Worm (Caenorhabditis elegans) whole organism, young adult: Measurements from ENCODE around the gene T05A10.6.

Experiments used
- B0019.2 ChIP-seq: fragments of 200-800 bp; sonication (Bioruptor generic); conservative IDR thresholded peaks from 2 replicates; pipeline ENCODE4 v1.3.6; 2022; ENCODE audit warnings: missing genetic modification reagents, missing genetic modification characterization, missing compliant biosample characterization
- C17E4.6 ChIP-seq: fragments of 200-800 bp; sonication (Bioruptor generic); IDR thresholded peaks from 2 replicates; pipeline ENCODE4 v1.3.6; 2022; ENCODE audit warnings: missing genetic modification reagents, missing genetic modification characterization, missing compliant biosample characterization
- F10E7.11 ChIP-seq: sonication (generic microtip); optimal IDR thresholded peaks from 2 replicates; lab custom pipeline; 2017; ENCODE audit warnings: mild to moderate bottlenecking, missing genetic modification characterization, moderate library complexity, missing compliant biosample characterization
- F23B12.7 ChIP-seq: sonication (generic microtip); optimal IDR thresholded peaks from 2 replicates; lab custom pipeline; 2017; ENCODE audit warnings: missing genetic modification characterization, mild to moderate bottlenecking, missing compliant biosample characterization, antibody characterized with exemption, moderate library complexity; ENCODE audit not compliant: insufficient read depth
- F37B4.10 ChIP-seq: fragments of 200-800 bp; sonication (Bioruptor generic); IDR thresholded peaks from 2 replicates; pipeline ENCODE4 v1.3.6; 2022; ENCODE audit warnings: missing genetic modification characterization, missing compliant biosample characterization
- F57C9.4 ChIP-seq: sonication (generic microtip); optimal IDR thresholded peaks from 2 replicates; lab custom pipeline; 2017; ENCODE audit warnings: mild to moderate bottlenecking, missing genetic modification characterization, missing compliant biosample characterization
- ZK185.1 ChIP-seq: sonication (generic microtip); optimal IDR thresholded peaks from 2 replicates; lab custom pipeline; 2016; ENCODE audit warnings: mild to moderate bottlenecking, missing genetic modification characterization, missing compliant biosample characterization; ENCODE audit not compliant: poor library complexity, severe bottlenecking
- aptf-2 ChIP-seq: fragments of 200-800 bp; sonication (Bioruptor generic); conservative IDR thresholded peaks from 2 replicates; pipeline ENCODE4 v1.3.6; 2022; ENCODE audit warnings: missing genetic modification reagents, missing genetic modification characterization, missing compliant biosample characterization
- cebp-1 ChIP-seq, 2 experiments: fragments of 200-800 bp in 1 of 2; sonication (Bioruptor generic) in 1 of 2; sonication (generic microtip) in 1 of 2; IDR thresholded peaks in 1 of 2; optimal IDR thresholded peaks in 1 of 2; 2 replicates each; pipeline versions ENCODE4 v1.3.6 to Lab custom; 2017 to 2022; ENCODE audit warnings: missing compliant biosample characterization in 2 of 2, missing genetic modification characterization in 2 of 2, mild to moderate bottlenecking in 1 of 2, missing genetic modification reagents in 1 of 2, moderate library complexity in 1 of 2
- ceh-27 ChIP-seq: fragments of 200-800 bp; sonication (Bioruptor generic); optimal IDR thresholded peaks from 2 replicates; lab custom pipeline; 2018; ENCODE audit warnings: mild to moderate bottlenecking, missing genetic modification characterization, moderate library complexity, missing compliant biosample characterization
- chd-7 ChIP-seq: sonication (generic microtip); optimal IDR thresholded peaks from 2 replicates; lab custom pipeline; 2016; ENCODE audit warnings: mild to moderate bottlenecking, missing genetic modification characterization, moderate library complexity, missing compliant biosample characterization
- dpff-1 ChIP-seq: sonication (generic microtip); optimal IDR thresholded peaks from 2 replicates; lab custom pipeline; 2017; ENCODE audit warnings: mild to moderate bottlenecking, missing genetic modification characterization, missing compliant biosample characterization
- dpl-1 ChIP-seq: fragments of 150-350 bp; optimal IDR thresholded peaks from 2 replicates; lab custom pipeline; 2014; ENCODE audit warnings: missing biosample characterization, missing genetic modification reagents, missing genetic modification characterization
- efl-1 ChIP-seq: fragments of 150-350 bp; optimal IDR thresholded peaks from 2 replicates; lab custom pipeline; 2014; ENCODE audit warnings: missing biosample characterization, missing genetic modification reagents, missing genetic modification characterization
- egrh-3 ChIP-seq: fragments of 200-800 bp; sonication (Bioruptor generic); IDR thresholded peaks from 2 replicates; pipeline ENCODE4 v1.3.6; 2022; ENCODE audit warnings: missing genetic modification reagents, missing genetic modification characterization, missing compliant biosample characterization
- ekl-4 ChIP-seq: fragments of 200-800 bp; sonication (Bioruptor generic); IDR thresholded peaks from 2 replicates; pipeline ENCODE4 v1.3.6; 2022; ENCODE audit warnings: missing genetic modification reagents, missing genetic modification characterization, missing compliant biosample characterization
- fkh-3 ChIP-seq: sonication (generic microtip); optimal IDR thresholded peaks from 2 replicates; lab custom pipeline; 2016; ENCODE audit warnings: mild to moderate bottlenecking, missing genetic modification characterization, missing compliant biosample characterization
- gei-17 ChIP-seq: fragments of 200-800 bp; sonication (Bioruptor generic); optimal IDR thresholded peaks from 2 replicates; lab custom pipeline; 2018; ENCODE audit warnings: mild to moderate bottlenecking, missing genetic modification characterization, missing compliant biosample characterization
- hmg-1.2 ChIP-seq: fragments of 200-800 bp; sonication (Bioruptor generic); IDR thresholded peaks from 2 replicates; pipeline ENCODE4 v1.3.6; 2022; ENCODE audit warnings: missing genetic modification reagents, missing genetic modification characterization, missing compliant biosample characterization
- lsy-27 ChIP-seq: sonication (generic microtip); optimal IDR thresholded peaks from 2 replicates; lab custom pipeline; 2017; ENCODE audit warnings: missing genetic modification characterization, mild to moderate bottlenecking, missing compliant biosample characterization, antibody characterized with exemption, missing genotype, borderline replicate concordance; ENCODE audit not compliant: insufficient read depth
- madf-10 ChIP-seq: sonication (generic microtip); optimal IDR thresholded peaks from 2 replicates; lab custom pipeline; 2016; ENCODE audit warnings: mild to moderate bottlenecking, missing genetic modification characterization, missing compliant biosample characterization
- mxl-1 ChIP-seq: sonication (generic microtip); optimal IDR thresholded peaks from 2 replicates; lab custom pipeline; 2016; ENCODE audit warnings: missing genetic modification characterization, missing compliant biosample characterization
- nfya-1 ChIP-seq: sonication (generic microtip); optimal IDR thresholded peaks from 2 replicates; lab custom pipeline; 2017; ENCODE audit warnings: antibody characterized with exemption, missing compliant biosample characterization, missing genetic modification characterization, borderline replicate concordance; ENCODE audit not compliant: insufficient read depth
- nfyb-1 ChIP-seq: fragments of 200-800 bp; sonication (Bioruptor generic); IDR thresholded peaks from 2 replicates; pipeline ENCODE4 v1.3.6; 2022; ENCODE audit warnings: missing genetic modification reagents, missing genetic modification characterization, missing compliant biosample characterization
- nhr-120 ChIP-seq: fragments of 200-800 bp; sonication (Bioruptor generic); IDR thresholded peaks from 2 replicates; pipeline ENCODE4 v1.3.6; 2022; ENCODE audit warnings: missing genetic modification characterization, missing compliant biosample characterization
- nhr-179 ChIP-seq: sonication (generic microtip); optimal IDR thresholded peaks from 2 replicates; lab custom pipeline; 2016; ENCODE audit warnings: mild to moderate bottlenecking, missing genetic modification characterization, missing compliant biosample characterization
- nhr-27 ChIP-seq: fragments of 200-800 bp; sonication (Bioruptor generic); optimal IDR thresholded peaks from 2 replicates; lab custom pipeline; 2018; ENCODE audit warnings: mild to moderate bottlenecking, missing genetic modification characterization, moderate library complexity, missing compliant biosample characterization
- nhr-80 ChIP-seq: sonication (generic microtip); optimal IDR thresholded peaks from 2 replicates; lab custom pipeline; 2016; ENCODE audit warnings: missing genetic modification characterization, missing compliant biosample characterization

T05A10.6 gene

DNA sequence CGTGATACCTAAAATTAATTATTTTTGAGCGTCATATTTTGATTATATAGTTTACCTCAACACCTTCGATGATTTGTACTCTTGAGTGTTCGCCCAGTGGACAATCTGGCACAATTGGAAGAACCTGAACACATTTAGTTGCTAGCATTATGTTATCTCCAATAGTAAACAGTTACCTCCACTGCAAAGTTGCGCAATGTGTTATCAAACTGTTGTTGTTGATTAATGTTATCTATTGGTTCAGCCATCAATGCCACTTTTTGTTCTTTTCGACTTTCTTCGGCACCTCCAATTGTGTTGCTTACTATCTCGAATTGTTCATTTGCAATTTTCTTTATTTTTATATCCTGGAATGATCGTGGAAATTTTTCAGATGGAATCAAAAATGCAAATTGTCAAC is 40.0 kb downstream of the T05A10.6 start:
- no peak for TF ChIP-seq ekl-4 (GFP tag; lab: Robert Waterston, UW)
- no peak for TF ChIP-seq lsy-27 (tag; lab: Kevin White, UChicago)
- no peak for TF ChIP-seq aptf-2 (GFP tag; lab: Robert Waterston, UW)
- TF ChIP-seq madf-10, result no peak
- TF ChIP-seq F57C9.4 (tag; lab: Kevin White, UChicago), result no peak
- no peak for TF ChIP-seq efl-1 (GFP tag; lab: Kevin White, UChicago)
- no peak for TF ChIP-seq ZK185.1 (tag; lab: Kevin White, UChicago)
- TF ChIP-seq mxl-1 (tag; lab: Kevin White, UChicago), result no peak
- no peak for TF ChIP-seq dpff-1 (tag; lab: Kevin White, UChicago)
- no peak for TF ChIP-seq nfyb-1 (GFP tag; lab: Robert Waterston, UW)
- TF ChIP-seq nhr-27 (tag; lab: Kevin White, UChicago), result no peak
- TF ChIP-seq dpl-1 (GFP tag; lab: Kevin White, UChicago), result no peak

ce11 chrX:10753403-10753802 is 41.1 kb downstream of the T05A10.6 start, which contains the start of gene R07A4.3:
Gene R07A4.3 (plus strand): TSS chrX:10753703.
- TF ChIP-seq cebp-1 (GFP tag; IDR thresholded peaks at IDR 0.05; lab: Robert Waterston, UW), result no peak
- TF ChIP-seq cebp-1 (tag; optimal IDR thresholded peaks at IDR 0.05; lab: Kevin White, UChicago), result no peak
- no peak for TF ChIP-seq gei-17 (GFP tag; lab: Kevin White, UChicago)
- no peak for TF ChIP-seq egrh-3 (GFP tag; lab: Robert Waterston, UW)
- TF ChIP-seq hmg-1.2 (GFP tag; lab: Robert Waterston, UW), result no peak
- TF ChIP-seq nhr-120 (GFP tag; lab: Robert Waterston, UW), result no peak
- TF ChIP-seq fkh-3 (tag; lab: Kevin White, UChicago), result no peak
- TF ChIP-seq F37B4.10 (GFP tag; lab: Robert Waterston, UW), result no peak
- TF ChIP-seq B0019.2, result no peak
- TF ChIP-seq nfya-1 (tag; lab: Kevin White, UChicago), result no peak
- TF ChIP-seq ceh-27 (GFP tag; lab: Kevin White, UChicago), result no peak
- no peak for TF ChIP-seq C17E4.6 (GFP tag; lab: Robert Waterston, UW)

- TF ChIP-seq nhr-80 (tag; lab: Kevin White, UChicago) (peak; percentile 80), chd-7 (tag; lab: Kevin White, UChicago) (no peak), ekl-4 (GFP tag; lab: Robert Waterston, UW) (no peak), F23B12.7 (tag; lab: Kevin White, UChicago) (no peak)
Observed at ce11 chrX:10748145-10748544, 46.4 kb downstream of the T05A10.6 start.

DNA sequence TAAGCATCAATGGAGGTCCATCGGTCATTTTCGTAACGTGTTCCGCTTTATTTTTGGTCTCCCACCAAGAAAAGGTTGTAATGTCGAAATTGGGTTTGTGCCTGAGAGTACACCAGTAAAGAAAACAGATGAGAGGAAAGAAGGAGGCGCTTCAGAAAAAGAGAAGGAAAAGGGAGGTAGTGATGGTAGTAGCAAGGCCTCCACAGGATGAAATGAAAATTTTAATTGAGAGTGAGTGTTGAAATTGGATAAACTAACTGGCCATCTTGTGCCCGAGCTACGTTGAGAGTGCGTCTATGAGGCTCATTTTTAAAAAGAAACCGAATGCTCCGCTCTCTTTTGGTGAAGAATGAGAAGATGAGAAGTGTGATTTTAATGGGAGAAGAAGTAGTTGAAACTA is 48.2 kb downstream of the T05A10.6 start, which contains the start of gene R07A4.2:
Gene R07A4.2, minus strand, starts transcription at position 101 of the 400 bp plus-strand sequence.
- TF ChIP-seq F10E7.11, result no peak
- TF ChIP-seq nhr-179 (tag; lab: Kevin White, UChicago), result no peak
- no peak for TF ChIP-seq cebp-1 (GFP tag; IDR thresholded peaks at IDR 0.05; lab: Robert Waterston, UW)
- no peak for TF ChIP-seq cebp-1 (tag; optimal IDR thresholded peaks at IDR 0.05; lab: Kevin White, UChicago)
- TF ChIP-seq, all 124 proteins: peak for 0
